Fruit fly (Drosophila melanogaster) whole organism, embryonic: ENCODE measurements around the gene corn.

ENCODE experiments used
- Adf1 ChIP-seq: fragments of 200-800 bp; sonication (Bioruptor generic); IDR thresholded peaks from 2 replicates; pipeline ENCODE4 v1.3.6; 2022; ENCODE audit warnings: missing biosample characterization, missing genetic modification characterization
- CG10654 ChIP-seq: fragments of 200-800 bp; sonication (Bioruptor generic); optimal IDR thresholded peaks from 2 replicates; lab custom pipeline; 2016; ENCODE audit warnings: missing biosample characterization, missing genetic modification characterization
- CG11695 ChIP-seq: fragments of 200-800 bp; sonication (Bioruptor generic); IDR thresholded peaks from 3 replicates; pipeline ENCODE4 v1.3.6; 2022; ENCODE audit warnings: missing biosample characterization, missing genetic modification characterization
- CG12071 ChIP-seq: fragments of 200-800 bp; sonication (Bioruptor generic); optimal IDR thresholded peaks from 3 replicates; lab custom pipeline; 2018; ENCODE audit warnings: missing biosample characterization, mild to moderate bottlenecking, missing genetic modification characterization
- CG13287 ChIP-seq: fragments of 200-800 bp; sonication (Bioruptor generic); IDR thresholded peaks from 2 replicates; pipeline ENCODE4 v1.3.6; 2022; ENCODE audit warnings: missing biosample characterization, missing genetic modification characterization; ENCODE audit not compliant: partially characterized antibody
- CG13296 ChIP-seq: fragments of 200-800 bp; sonication (Bioruptor generic); optimal IDR thresholded peaks from 3 replicates; lab custom pipeline; 2018; ENCODE audit warnings: missing biosample characterization, mild to moderate bottlenecking, missing genetic modification characterization
- CG1832 ChIP-seq: fragments of 200-800 bp; sonication (Bioruptor generic); optimal IDR thresholded peaks from 2 replicates; lab custom pipeline; 2017; ENCODE audit warnings: missing biosample characterization, mild to moderate bottlenecking, missing genetic modification characterization, inconsistent platforms
- CG30020 ChIP-seq: fragments of 200-800 bp; optimal IDR thresholded peaks from 2 replicates; lab custom pipeline; 2019; ENCODE audit warnings: missing biosample characterization, mild to moderate bottlenecking, missing genetic modification characterization, moderate library complexity
- CG30431 ChIP-seq: fragments of 200-800 bp; sonication (Bioruptor generic); optimal IDR thresholded peaks from 2 replicates; lab custom pipeline; 2017; ENCODE audit warnings: missing biosample characterization, missing genetic modification characterization
- CG32532 ChIP-seq: fragments of 200-800 bp; sonication (Bioruptor generic); IDR thresholded peaks from 2 replicates; pipeline ENCODE4 v1.3.6; 2022; ENCODE audit warnings: missing biosample characterization, missing genetic modification characterization
- CG33213 ChIP-seq: fragments of 200-800 bp; sonication (Bioruptor generic); optimal IDR thresholded peaks from 3 replicates; lab custom pipeline; 2016; ENCODE audit warnings: missing biosample characterization, missing genetic modification characterization
- CG42726 ChIP-seq: fragments of 200-800 bp; sonication (Bioruptor generic); IDR thresholded peaks from 2 replicates; pipeline ENCODE4 v1.3.6; 2022; ENCODE audit warnings: missing biosample characterization, missing genetic modification characterization; ENCODE audit not compliant: partially characterized antibody
- CG5953 ChIP-seq: fragments of 200-800 bp; sonication (Bioruptor generic); IDR thresholded peaks from 2 replicates; pipeline ENCODE4 v1.3.6; 2022; ENCODE audit warnings: missing biosample characterization, missing genetic modification characterization
- CG6765 ChIP-seq: fragments of 200-800 bp; sonication (Bioruptor generic); optimal IDR thresholded peaks from 3 replicates; lab custom pipeline; 2017; ENCODE audit warnings: missing biosample characterization, mild to moderate bottlenecking, missing genetic modification characterization
- CG7786 ChIP-seq: fragments of 200-800 bp; sonication (Bioruptor generic); optimal IDR thresholded peaks from 2 replicates; lab custom pipeline; 2016; ENCODE audit warnings: missing biosample characterization, missing genetic modification characterization
- CG8765 ChIP-seq: fragments of 200-800 bp; sonication (Bioruptor generic); IDR thresholded peaks from 2 replicates; pipeline ENCODE4 v1.3.6; 2022; ENCODE audit warnings: missing biosample characterization, missing genetic modification characterization
- Dbx ChIP-seq: fragments of 200-800 bp; sonication (Bioruptor generic); IDR thresholded peaks from 3 replicates; pipeline ENCODE4 v1.3.6; 2022; ENCODE audit warnings: missing biosample characterization, missing genetic modification characterization
- E2f2 ChIP-seq: fragments of 200-800 bp; sonication (Bioruptor generic); IDR thresholded peaks from 2 replicates; pipeline ENCODE4 v1.3.6; 2022; ENCODE audit warnings: missing biosample characterization, missing genetic modification characterization
- Elba2 ChIP-seq: fragments of 200-800 bp; sonication (Bioruptor generic); optimal IDR thresholded peaks from 3 replicates; lab custom pipeline; 2016; ENCODE audit warnings: missing biosample characterization, missing genetic modification characterization
- Fer1 ChIP-seq: fragments of 200-800 bp; sonication (Bioruptor generic); optimal IDR thresholded peaks from 2 replicates; lab custom pipeline; 2017; ENCODE audit warnings: missing biosample characterization, mild to moderate bottlenecking, missing genetic modification characterization
- GATAe ChIP-seq: fragments of 200-800 bp; sonication (Bioruptor generic); conservative IDR thresholded peaks from 2 replicates; pipeline ENCODE4 v1.3.6; 2022; ENCODE audit warnings: missing biosample characterization, missing genetic modification characterization
- HmgZ ChIP-seq: fragments of 200-800 bp; sonication (Bioruptor generic); optimal IDR thresholded peaks from 2 replicates; lab custom pipeline; 2018; ENCODE audit warnings: missing biosample characterization, mild to moderate bottlenecking, missing genetic modification characterization
- Lhr ChIP-seq: fragments of 200-800 bp; sonication (Bioruptor generic); optimal IDR thresholded peaks from 3 replicates; lab custom pipeline; 2017; ENCODE audit warnings: mild to moderate bottlenecking, missing biosample characterization, missing genetic modification reagents, missing genetic modification characterization
- Lim3 ChIP-seq: fragments of 200-800 bp; sonication (Bioruptor generic); IDR thresholded peaks from 2 replicates; pipeline ENCODE4 v1.3.6; 2022; ENCODE audit warnings: missing biosample characterization, missing genetic modification characterization
- Max ChIP-seq: fragments of 200-800 bp; sonication (Bioruptor generic); optimal IDR thresholded peaks from 2 replicates; lab custom pipeline; 2016; ENCODE audit warnings: missing biosample characterization, mild to moderate bottlenecking, missing genetic modification characterization
- Med ChIP-seq: fragments of 200-800 bp; sonication (Bioruptor generic); peaks from one replicate; lab custom pipeline; 2016; ENCODE audit warnings: missing biosample characterization, missing genetic modification characterization, mild to moderate bottlenecking, inconsistent platforms, moderate library complexity
- Nf-YC ChIP-seq: fragments of 200-800 bp; optimal IDR thresholded peaks from 3 replicates; lab custom pipeline; 2019; ENCODE audit warnings: missing biosample characterization, mild to moderate bottlenecking, missing genetic modification characterization, moderate library complexity
- Oli ChIP-seq: fragments of 200-800 bp; sonication (Bioruptor generic); optimal IDR thresholded peaks from 2 replicates; lab custom pipeline; 2018; ENCODE audit warnings: missing biosample characterization, mild to moderate bottlenecking, missing genetic modification characterization, moderate library complexity
- PHDP ChIP-seq: fragments of 200-800 bp; sonication (Bioruptor generic); optimal IDR thresholded peaks from 3 replicates; lab custom pipeline; 2018; ENCODE audit warnings: missing biosample characterization, mild to moderate bottlenecking, missing genetic modification characterization, moderate library complexity
- Ravus ChIP-seq: fragments of 200-800 bp; sonication (Bioruptor generic); IDR thresholded peaks from 2 replicates; pipeline ENCODE4 v1.3.6; 2022; ENCODE audit warnings: missing biosample characterization, missing genetic modification characterization
- Side ChIP-seq: fragments of 200-800 bp; sonication (Bioruptor generic); optimal IDR thresholded peaks from 2 replicates; lab custom pipeline; 2016; ENCODE audit warnings: missing biosample characterization, missing genetic modification characterization
- Ssrp ChIP-seq: fragments of 200-800 bp; sonication (Bioruptor generic); optimal IDR thresholded peaks from 2 replicates; lab custom pipeline; 2018; ENCODE audit warnings: missing biosample characterization, mild to moderate bottlenecking, missing genetic modification characterization, moderate library complexity
- Xbp1 ChIP-seq: fragments of 200-800 bp; sonication (Bioruptor generic); optimal IDR thresholded peaks from 3 replicates; lab custom pipeline; 2016; ENCODE audit warnings: missing biosample characterization, mild to moderate bottlenecking, missing genetic modification characterization
- Xrp1 ChIP-seq: fragments of 200-800 bp; sonication (Bioruptor generic); IDR thresholded peaks from 2 replicates; pipeline ENCODE4 v1.3.6; 2022; ENCODE audit warnings: missing biosample characterization, missing genetic modification characterization
- al ChIP-seq: fragments of 200-800 bp; sonication (Bioruptor generic); IDR thresholded peaks from 2 replicates; pipeline ENCODE4 v1.3.6; 2022; ENCODE audit warnings: missing biosample characterization, missing genetic modification characterization
- az2 ChIP-seq: fragments of 200-800 bp; sonication (Bioruptor generic); optimal IDR thresholded peaks from 3 replicates; lab custom pipeline; 2016; ENCODE audit warnings: missing biosample characterization, missing genetic modification characterization
- cwo ChIP-seq: fragments of 200-800 bp; sonication (Bioruptor generic); optimal IDR thresholded peaks from 3 replicates; lab custom pipeline; 2017; ENCODE audit warnings: missing biosample characterization, missing genetic modification characterization, mild to moderate bottlenecking, moderate library complexity, missing genetic modification reagents
- dimm ChIP-seq: fragments of 200-800 bp; sonication (Bioruptor generic); IDR thresholded peaks from 2 replicates; pipeline ENCODE4 v1.3.6; 2022; ENCODE audit warnings: missing biosample characterization, missing genetic modification characterization
- gcm2 ChIP-seq: fragments of 200-800 bp; sonication (Bioruptor generic); optimal IDR thresholded peaks from 2 replicates; lab custom pipeline; 2016; ENCODE audit warnings: missing biosample characterization, missing genetic modification characterization
- gsb ChIP-seq: fragments of 200-800 bp; sonication (Bioruptor generic); IDR thresholded peaks from 2 replicates; pipeline ENCODE4 v1.3.6; 2022; ENCODE audit warnings: missing biosample characterization, missing genetic modification characterization
- ham ChIP-seq: fragments of 200-800 bp; sonication (Bioruptor generic); IDR thresholded peaks from 2 replicates; pipeline ENCODE4 v1.3.6; 2022; ENCODE audit warnings: missing biosample characterization, missing genetic modification characterization
- knrl ChIP-seq: fragments of 200-800 bp; sonication (Bioruptor generic); IDR thresholded peaks from 3 replicates; pipeline ENCODE4 v1.3.6; 2022; ENCODE audit warnings: missing biosample characterization, missing genetic modification characterization; ENCODE audit not compliant: partially characterized antibody
- lbe ChIP-seq: fragments of 200-800 bp; sonication (Bioruptor generic); optimal IDR thresholded peaks from 2 replicates; lab custom pipeline; 2016; ENCODE audit warnings: missing biosample characterization, mild to moderate bottlenecking, missing genetic modification characterization
- lilli ChIP-seq: fragments of 200-800 bp; sonication (Bioruptor generic); optimal IDR thresholded peaks from 3 replicates; lab custom pipeline; 2016; ENCODE audit warnings: missing biosample characterization, missing genetic modification characterization
- lola ChIP-seq, 3 experiments: fragments of >200 bp in 2 of 3; fragments of 200-800 bp in 1 of 3; sonication (Bioruptor generic) in 1 of 3; optimal IDR thresholded peaks; 2 replicates each; lab custom pipeline; 2017 to 2019; ENCODE audit warnings: missing biosample characterization in 3 of 3, missing genetic modification characterization in 3 of 3, mild to moderate bottlenecking in 1 of 3, moderate library complexity in 1 of 3
- org-1 ChIP-seq: fragments of 200-800 bp; sonication (Bioruptor generic); optimal IDR thresholded peaks from 2 replicates; lab custom pipeline; 2017; ENCODE audit warnings: missing biosample characterization, missing genetic modification characterization
- schlank ChIP-seq: fragments of 200-800 bp; sonication (Bioruptor generic); optimal IDR thresholded peaks from 2 replicates; lab custom pipeline; 2018; ENCODE audit warnings: missing biosample characterization, mild to moderate bottlenecking, missing genetic modification characterization
- ttk ChIP-seq: fragments of 200-800 bp; sonication (Bioruptor generic); IDR thresholded peaks from 2 replicates; pipeline ENCODE4 v2.1.2; 2022; ENCODE audit warnings: missing biosample characterization, missing genetic modification characterization
- tx ChIP-seq: fragments of 200-800 bp; sonication (Bioruptor generic); optimal IDR thresholded peaks from 2 replicates; lab custom pipeline; 2016; ENCODE audit warnings: missing biosample characterization, missing genetic modification characterization
- vnd ChIP-seq: fragments of 200-800 bp; sonication (Bioruptor generic); IDR thresholded peaks from 3 replicates; pipeline ENCODE4 v1.3.6; 2022; ENCODE audit warnings: missing biosample characterization, missing genetic modification characterization; ENCODE audit not compliant: partially characterized antibody
- wek ChIP-seq: fragments of 200-800 bp; sonication (Bioruptor generic); optimal IDR thresholded peaks from 3 replicates; lab custom pipeline; 2018; ENCODE audit warnings: missing biosample characterization, mild to moderate bottlenecking, missing genetic modification characterization, moderate library complexity
- z ChIP-seq: fragments of 200-800 bp; sonication (Bioruptor generic); IDR thresholded peaks from 3 replicates; pipeline ENCODE4 v1.3.6; 2022; ENCODE audit warnings: missing biosample characterization, missing genetic modification characterization

The corn gene

DNA sequence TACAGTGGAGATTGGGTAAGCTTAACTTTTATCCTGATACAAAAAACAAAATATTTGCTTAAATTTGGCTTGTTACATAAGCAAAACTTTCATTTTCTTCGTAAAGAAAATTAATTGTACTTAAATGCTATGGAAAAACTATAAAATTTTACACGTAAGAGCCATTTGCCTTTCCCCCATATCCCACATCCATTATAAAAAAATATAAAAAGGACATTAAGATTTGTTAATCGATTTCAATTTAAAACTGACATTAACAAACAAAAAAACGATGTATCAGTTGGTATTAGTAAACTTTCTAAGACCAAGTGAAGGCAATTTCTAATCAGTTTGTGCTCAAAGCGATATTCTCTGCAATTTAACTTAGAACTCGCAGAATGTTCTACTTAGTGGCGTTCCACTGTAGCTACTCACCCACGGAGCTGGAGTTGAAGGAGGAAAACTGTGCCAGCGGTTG is 1.3 kb downstream of the corn start (continued):
- TF ChIP-seq CG6765 (GFP tag; lab: Kevin White, UChicago) (no peak), schlank (tag; lab: Kevin White, UChicago) (no peak), ttk (GFP tag; lab: Robert Waterston, UW) (no peak), tx (GFP tag; lab: Kevin White, UChicago) (no peak), Xbp1 (no peak), Lim3 (GFP tag; lab: Robert Waterston, UW) (no peak), Lhr (GFP tag; lab: Kevin White, UChicago) (no peak), CG33213 (GFP tag; lab: Kevin White, UChicago) (no peak), Oli (peak; percentile 36), CG13296 (GFP tag; lab: Kevin White, UChicago) (no peak), Max (no peak), Ravus (GFP tag; lab: Robert Waterston, UW) (no peak), CG10654 (no peak), CG7786 (GFP tag; lab: Kevin White, UChicago) (peak; percentile 6), CG5953 (no peak), Adf1 (GFP tag; lab: Robert Waterston, UW) (no peak), lbe (no peak), CG32532 (no peak), z (GFP tag; lab: Robert Waterston, UW) (no peak), Nf-YC (tag; lab: Kevin White, UChicago) (peak; percentile 1), gcm2 (GFP tag; lab: Kevin White, UChicago) (no peak), Elba2 (GFP tag; lab: Kevin White, UChicago) (no peak), E2f2 (GFP tag; lab: Robert Waterston, UW) (no peak), CG1832 (no peak), Fer1 (GFP tag; lab: Kevin White, UChicago) (peak; percentile 1), PHDP (tag; lab: Kevin White, UChicago) (no peak), lilli (GFP tag; lab: Kevin White, UChicago) (peak; percentile 27), vnd (GFP tag; lab: Robert Waterston, UW) (no peak), CG11695 (GFP tag; lab: Robert Waterston, UW) (no peak), CG30431 (GFP tag; lab: Kevin White, UChicago) (no peak), ham (GFP tag; lab: Robert Waterston, UW) (no peak), wek (GFP tag; lab: Kevin White, UChicago) (no peak), CG8765 (GFP tag; lab: Robert Waterston, UW) (no peak), CG42726 (GFP tag; lab: Robert Waterston, UW) (no peak), GATAe (no peak), az2 (peak; percentile 27), dimm (GFP tag; lab: Robert Waterston, UW) (no peak), CG13287 (GFP tag; lab: Robert Waterston, UW) (no peak), CG12071 (GFP tag; lab: Kevin White, UChicago) (no peak), Med (GFP tag; lab: Kevin White, UChicago) (peak; percentile 68), Dbx (no peak), lola (GFP tag; optimal IDR thresholded peaks at IDR 0.05; lab: Kevin White, UChicago) (peak in 1 of 3 experiments; percentile 57), al (GFP tag; lab: Robert Waterston, UW) (no peak), Side (GFP tag; lab: Kevin White, UChicago) (no peak), Xrp1 (GFP tag; lab: Robert Waterston, UW) (peak; percentile 20; the same call in 1 of the 2 replicates), Ssrp (peak; percentile 33), knrl (no peak), gsb (GFP tag; lab: Robert Waterston, UW) (no peak), cwo (peak; percentile 12), org-1 (GFP tag; lab: Kevin White, UChicago) (peak; percentile 26), CG30020 (no peak), HmgZ (tag; lab: Kevin White, UChicago) (no peak)
